Worm (Caenorhabditis elegans): ENCODE measurements around the gene E04F6.8.

DNA sequence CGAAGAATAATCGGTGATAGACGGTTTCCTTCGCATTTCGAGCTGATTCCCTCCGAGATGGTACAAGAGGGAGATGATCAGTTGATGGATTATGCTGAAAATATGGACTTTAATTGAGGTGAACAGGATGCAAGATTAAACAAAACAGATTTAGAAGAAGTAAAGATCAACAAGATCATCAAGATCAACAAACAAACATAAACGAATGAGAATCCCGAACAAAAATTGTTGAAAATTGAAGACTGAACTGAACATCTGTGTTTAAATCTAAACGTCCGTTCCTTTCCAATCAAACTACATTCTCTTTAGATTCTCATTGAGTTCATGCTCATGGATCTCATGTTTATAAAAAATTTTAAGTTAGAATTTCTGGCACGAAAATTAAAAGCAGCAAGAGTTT lies 36.3 kb downstream of the E04F6.8 start, which contains the start of gene glc-4:
- TF ChIP-seq duxl-1 (tag; optimal IDR thresholded peaks at IDR 0.05; ENCODE audit: poor library complexity) (no peak), ztf-11 (tag; optimal IDR thresholded peaks at IDR 0.05) (no peak), ama-1 (optimal IDR thresholded peaks at IDR 0.05) (no peak), egl-27 (tag; optimal IDR thresholded peaks at IDR 0.05) (no peak), snpc-4 (tag; optimal IDR thresholded peaks at IDR 0.05) (no peak)

Measured in whole organism, L4 larva.